Fruit fly (Drosophila melanogaster) whole organism, wandering third instar larva: ENCODE data around the gene Rhau.

Experiments
- Abd-B ChIP-seq: fragments of >200 bp; optimal IDR thresholded peaks from 2 replicates; lab custom pipeline; 2017; ENCODE audit warnings: missing biosample characterization, missing genetic modification characterization
- GATAd ChIP-seq: sonication (Bioruptor generic); optimal IDR thresholded peaks from 2 replicates; lab custom pipeline; 2016; ENCODE audit warnings: missing biosample characterization, missing genetic modification characterization

- TF ChIP-seq GATAd (GFP tag; lab: Kevin White, UChicago): no peak
- no peak for TF ChIP-seq Abd-B (GFP tag; lab: Kevin White, UChicago)
Measured at dm6 chr2L:20716712-20717111, 41.1 kb downstream of the Rhau start.
